Fruit fly (Drosophila melanogaster) whole organism, embryonic: ENCODE measurements around the gene eIF2Bepsilon.

Experiments
- BEAF-32 ChIP-seq: fragments of 200-800 bp; sonication (Bioruptor generic); optimal IDR thresholded peaks from 3 replicates; lab custom pipeline; 2017; ENCODE audit warnings: missing biosample characterization, missing genetic modification characterization, mild to moderate bottlenecking, moderate library complexity, missing genetic modification reagents
- Bgb ChIP-seq: fragments of 200-800 bp; sonication (Bioruptor generic); IDR thresholded peaks from 2 replicates; pipeline ENCODE4 v1.3.6; 2022; ENCODE audit warnings: missing biosample characterization, missing genetic modification characterization; ENCODE audit not compliant: partially characterized antibody
- Bteb2 ChIP-seq: fragments of 200-800 bp; sonication (Bioruptor generic); optimal IDR thresholded peaks from 2 replicates; lab custom pipeline; 2016; ENCODE audit warnings: missing biosample characterization, missing genetic modification characterization
- CG10321 ChIP-seq: fragments of 200-800 bp; sonication (Bioruptor generic); IDR thresholded peaks from 2 replicates; pipeline ENCODE4 v1.3.6; 2022; ENCODE audit warnings: missing biosample characterization, missing genetic modification characterization
- CG10979 ChIP-seq: fragments of 200-800 bp; sonication (Bioruptor generic); optimal IDR thresholded peaks from 2 replicates; lab custom pipeline; 2018; ENCODE audit warnings: missing biosample characterization, mild to moderate bottlenecking, missing genetic modification characterization, moderate library complexity
- CG11085 ChIP-seq: fragments of 200-800 bp; sonication (Bioruptor generic); IDR thresholded peaks from 2 replicates; pipeline ENCODE4 v1.3.6; 2022; ENCODE audit warnings: missing biosample characterization, missing genetic modification characterization
- CG11093 ChIP-seq: fragments of 200-800 bp; sonication (Bioruptor generic); IDR thresholded peaks from 3 replicates; pipeline ENCODE4 v1.3.6; 2022; ENCODE audit warnings: missing biosample characterization, missing genetic modification characterization
- CG11695 ChIP-seq: fragments of 200-800 bp; sonication (Bioruptor generic); IDR thresholded peaks from 3 replicates; pipeline ENCODE4 v1.3.6; 2022; ENCODE audit warnings: missing biosample characterization, missing genetic modification characterization
- CG13296 ChIP-seq: fragments of 200-800 bp; sonication (Bioruptor generic); optimal IDR thresholded peaks from 3 replicates; lab custom pipeline; 2018; ENCODE audit warnings: missing biosample characterization, mild to moderate bottlenecking, missing genetic modification characterization
- CG16863 ChIP-seq: fragments of 200-800 bp; sonication (Bioruptor generic); optimal IDR thresholded peaks from 3 replicates; lab custom pipeline; 2016; ENCODE audit warnings: missing biosample characterization, missing genetic modification characterization
- CG18011 ChIP-seq: fragments of 200-800 bp; sonication (Bioruptor generic); optimal IDR thresholded peaks from 2 replicates; lab custom pipeline; 2017; ENCODE audit warnings: missing biosample characterization, missing genetic modification characterization, mild to moderate bottlenecking, moderate library complexity, missing genotype
- CG2712 ChIP-seq: fragments of 200-800 bp; optimal IDR thresholded peaks from 3 replicates; lab custom pipeline; 2019; ENCODE audit warnings: missing biosample characterization, mild to moderate bottlenecking, missing genetic modification characterization, moderate library complexity
- CG3065 ChIP-seq: fragments of 200-800 bp; sonication (Bioruptor generic); optimal IDR thresholded peaks from 2 replicates; lab custom pipeline; 2016; ENCODE audit warnings: missing biosample characterization, missing genetic modification characterization
- CG31224 ChIP-seq: fragments of 200-800 bp; sonication (Bioruptor generic); IDR thresholded peaks from 2 replicates; pipeline ENCODE4 v1.3.6; 2022; ENCODE audit warnings: missing biosample characterization, missing genetic modification characterization
- CG3163 ChIP-seq: fragments of 200-800 bp; sonication (Bioruptor generic); optimal IDR thresholded peaks from 3 replicates; lab custom pipeline; 2016; ENCODE audit warnings: missing biosample characterization, missing genetic modification characterization
- CG32532 ChIP-seq: fragments of 200-800 bp; sonication (Bioruptor generic); IDR thresholded peaks from 2 replicates; pipeline ENCODE4 v1.3.6; 2022; ENCODE audit warnings: missing biosample characterization, missing genetic modification characterization
- CG3407 ChIP-seq: fragments of 200-800 bp; sonication (Bioruptor generic); optimal IDR thresholded peaks from 2 replicates; lab custom pipeline; 2018; ENCODE audit warnings: missing biosample characterization, mild to moderate bottlenecking, missing genetic modification characterization
- CG34422 ChIP-seq: fragments of 200-800 bp; sonication (Bioruptor generic); IDR thresholded peaks from 3 replicates; pipeline ENCODE4 v1.3.6; 2022; ENCODE audit warnings: missing biosample characterization, missing genetic modification characterization
- CG4282 ChIP-seq: fragments of 200-800 bp; sonication (Bioruptor generic); optimal IDR thresholded peaks from 2 replicates; lab custom pipeline; 2016; ENCODE audit warnings: missing biosample characterization, missing genetic modification characterization
- CG4328 ChIP-seq: fragments of 200-800 bp; sonication (Bioruptor generic); optimal IDR thresholded peaks from 3 replicates; lab custom pipeline; 2017; ENCODE audit warnings: missing biosample characterization, missing genetic modification reagents, missing genetic modification characterization
- CG4707 ChIP-seq: fragments of 200-800 bp; sonication (Bioruptor generic); optimal IDR thresholded peaks from 2 replicates; lab custom pipeline; 2018; ENCODE audit warnings: missing biosample characterization, mild to moderate bottlenecking, missing genetic modification characterization, moderate library complexity
- CG7372 ChIP-seq: fragments of 200-800 bp; sonication (Bioruptor generic); IDR thresholded peaks from 2 replicates; pipeline ENCODE4 v1.3.6; 2022; ENCODE audit warnings: missing biosample characterization, missing genetic modification characterization
- CG7556 ChIP-seq: fragments of 200-800 bp; sonication (Bioruptor generic); optimal IDR thresholded peaks from 2 replicates; lab custom pipeline; 2017; ENCODE audit warnings: missing biosample characterization, mild to moderate bottlenecking, missing genetic modification characterization
- CG8089 ChIP-seq: fragments of 200-800 bp; sonication (Bioruptor generic); optimal IDR thresholded peaks from 3 replicates; lab custom pipeline; 2016; ENCODE audit warnings: missing biosample characterization, missing genetic modification characterization
- CG8944 ChIP-seq: fragments of 200-800 bp; sonication (Bioruptor generic); optimal IDR thresholded peaks from 3 replicates; lab custom pipeline; 2016; ENCODE audit warnings: missing biosample characterization, missing genetic modification characterization
- CkIIα-i1 ChIP-seq: fragments of 200-800 bp; sonication (Bioruptor generic); IDR thresholded peaks from 2 replicates; pipeline ENCODE4 v1.3.6; 2022; ENCODE audit warnings: missing biosample characterization, missing genetic modification characterization
- D19A ChIP-seq: fragments of 200-800 bp; optimal IDR thresholded peaks from 3 replicates; lab custom pipeline; 2019; ENCODE audit warnings: missing biosample characterization, mild to moderate bottlenecking, missing genetic modification characterization, moderate library complexity
- E2f1 ChIP-seq: fragments of 200-800 bp; sonication (Bioruptor generic); IDR thresholded peaks from 2 replicates; pipeline ENCODE4 v1.3.6; 2022; ENCODE audit warnings: missing biosample characterization, missing genetic modification characterization
- GATAe ChIP-seq: fragments of 200-800 bp; sonication (Bioruptor generic); conservative IDR thresholded peaks from 2 replicates; pipeline ENCODE4 v1.3.6; 2022; ENCODE audit warnings: missing biosample characterization, missing genetic modification characterization
- Hr39 ChIP-seq: fragments of >200 bp; optimal IDR thresholded peaks from 2 replicates; lab custom pipeline; 2017
- Oli ChIP-seq: fragments of 200-800 bp; sonication (Bioruptor generic); optimal IDR thresholded peaks from 2 replicates; lab custom pipeline; 2018; ENCODE audit warnings: missing biosample characterization, mild to moderate bottlenecking, missing genetic modification characterization, moderate library complexity
- Sry-β ChIP-seq: fragments of 200-800 bp; sonication (Bioruptor generic); optimal IDR thresholded peaks from 2 replicates; lab custom pipeline; 2018; ENCODE audit warnings: missing biosample characterization, mild to moderate bottlenecking, missing genetic modification characterization, moderate library complexity
- Vsx1 ChIP-seq: fragments of 200-800 bp; sonication (Bioruptor generic); optimal IDR thresholded peaks from 2 replicates; lab custom pipeline; 2017; ENCODE audit warnings: missing biosample characterization, mild to moderate bottlenecking, missing genetic modification characterization, missing genetic modification reagents
- Xrp1 ChIP-seq: fragments of 200-800 bp; sonication (Bioruptor generic); IDR thresholded peaks from 2 replicates; pipeline ENCODE4 v1.3.6; 2022; ENCODE audit warnings: missing biosample characterization, missing genetic modification characterization
- br ChIP-seq: fragments of >200 bp; optimal IDR thresholded peaks from 2 replicates; lab custom pipeline; 2017
- ci ChIP-seq: fragments of 200-800 bp; sonication (Bioruptor generic); IDR thresholded peaks from 3 replicates; pipeline ENCODE4 v1.3.6; 2022; ENCODE audit warnings: missing biosample characterization, missing genetic modification characterization
- eyg ChIP-seq: fragments of 200-800 bp; sonication (Bioruptor generic); optimal IDR thresholded peaks from 3 replicates; lab custom pipeline; 2016; ENCODE audit warnings: missing biosample characterization, missing genetic modification characterization
- fru ChIP-seq: fragments of >200 bp; optimal IDR thresholded peaks from 2 replicates; lab custom pipeline; 2017
- ftz-f1 ChIP-seq: fragments of 200-800 bp; sonication (Bioruptor generic); optimal IDR thresholded peaks from 2 replicates; lab custom pipeline; 2016; ENCODE audit warnings: missing biosample characterization, missing genetic modification characterization
- fu2 ChIP-seq: fragments of 200-800 bp; sonication (Bioruptor generic); optimal IDR thresholded peaks from 2 replicates; lab custom pipeline; 2016; ENCODE audit warnings: missing biosample characterization, missing genetic modification characterization
- gsb-n ChIP-seq: fragments of 200-800 bp; sonication (Bioruptor generic); optimal IDR thresholded peaks from 3 replicates; lab custom pipeline; 2018; ENCODE audit warnings: missing biosample characterization, mild to moderate bottlenecking, missing genetic modification characterization
- ind ChIP-seq: fragments of 200-800 bp; sonication (Bioruptor generic); optimal IDR thresholded peaks from 3 replicates; lab custom pipeline; 2016; ENCODE audit warnings: missing biosample characterization, missing genetic modification characterization
- jigr1 ChIP-seq: fragments of 200-800 bp; sonication (Bioruptor generic); IDR thresholded peaks from 3 replicates; pipeline ENCODE4 v1.3.6; 2022; ENCODE audit warnings: missing biosample characterization, missing genetic modification characterization
- lmd ChIP-seq: fragments of 200-800 bp; sonication (Bioruptor generic); IDR thresholded peaks from 2 replicates; pipeline ENCODE4 v1.3.6; 2022; ENCODE audit warnings: missing biosample characterization, missing genetic modification characterization
- maf-S ChIP-seq: fragments of 200-800 bp; sonication (Bioruptor generic); optimal IDR thresholded peaks from 2 replicates; lab custom pipeline; 2016; ENCODE audit warnings: missing biosample characterization, missing genetic modification characterization
- prd ChIP-seq, 3 experiments: fragments of >200 bp in 2 of 3; fragments of 200-800 bp in 1 of 3; sonication (Bioruptor generic) in 1 of 3; optimal IDR thresholded peaks in 2 of 3; IDR thresholded peaks in 1 of 3; 2 replicates in 2 of 3; 3 replicates in 1 of 3; pipeline versions ENCODE4 v1.3.6 to Lab custom; 2017 to 2022; ENCODE audit warnings: missing biosample characterization in 1 of 3, missing genetic modification characterization in 1 of 3
- pzg ChIP-seq: fragments of 200-800 bp; sonication (Bioruptor generic); optimal IDR thresholded peaks from 3 replicates; lab custom pipeline; 2018; ENCODE audit warnings: missing biosample characterization, mild to moderate bottlenecking, missing genetic modification characterization, moderate library complexity
- sc ChIP-seq, 3 experiments: fragments of >200 bp in 2 of 3; fragments of 200-800 bp in 1 of 3; sonication (Bioruptor generic) in 1 of 3; optimal IDR thresholded peaks; 2 replicates in 2 of 3; 3 replicates in 1 of 3; lab custom pipeline; 2017; ENCODE audit warnings: mild to moderate bottlenecking in 1 of 3, missing biosample characterization in 1 of 3, missing genetic modification characterization in 1 of 3, missing genetic modification reagents in 1 of 3
- ttk ChIP-seq: fragments of 200-800 bp; sonication (Bioruptor generic); IDR thresholded peaks from 2 replicates; pipeline ENCODE4 v2.1.2; 2022; ENCODE audit warnings: missing biosample characterization, missing genetic modification characterization
- wek ChIP-seq: fragments of 200-800 bp; sonication (Bioruptor generic); optimal IDR thresholded peaks from 3 replicates; lab custom pipeline; 2018; ENCODE audit warnings: missing biosample characterization, mild to moderate bottlenecking, missing genetic modification characterization, moderate library complexity
- zfh1 ChIP-seq: fragments of 200-800 bp; sonication (Bioruptor generic); IDR thresholded peaks from 3 replicates; pipeline ENCODE4 v1.3.6; 2022; ENCODE audit warnings: missing biosample characterization, missing genetic modification characterization

Gene eIF2Bepsilon

DNA sequence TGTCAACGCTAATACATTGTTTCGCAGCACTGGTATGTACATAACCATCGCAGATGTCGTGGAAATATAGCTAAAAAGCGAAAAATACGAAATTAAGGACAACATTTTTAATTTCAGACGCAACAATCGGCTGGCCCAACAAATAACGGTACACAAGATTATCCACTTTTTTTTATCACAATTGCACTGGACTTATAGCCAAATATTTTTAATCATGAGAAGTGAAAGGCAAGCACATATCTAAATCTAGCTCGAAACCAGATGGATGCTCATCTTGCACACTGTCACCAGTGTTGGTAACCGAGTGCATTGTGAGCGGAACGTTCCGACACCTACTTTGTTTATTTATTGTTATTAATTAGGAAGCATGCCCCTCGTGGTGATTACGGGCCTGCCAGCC lies 17.3 kb upstream of the eIF2Bepsilon start, which contains the start of the genes CG3857 and CG3587 (continued):
- TF ChIP-seq CkIIα-i1 (GFP tag; lab: Robert Waterston, UW): no peak
- TF ChIP-seq CG11093 (GFP tag; lab: Robert Waterston, UW): peak; percentile 62; the same call in 1 of the 3 replicates
- TF ChIP-seq CG11085 (GFP tag; lab: Robert Waterston, UW): peak; percentile 64
- TF ChIP-seq CG10979 (tag; lab: Kevin White, UChicago): peak; percentile 54
- TF ChIP-seq CG34422 (GFP tag; lab: Robert Waterston, UW): peak; percentile 62; the same call in 2 of the 3 replicates
- TF ChIP-seq CG4282: peak; percentile 64
- TF ChIP-seq Oli (tag; lab: Kevin White, UChicago): peak; percentile 64
- TF ChIP-seq fru (lab: Kevin White, UChicago): no peak
- no peak for TF ChIP-seq sc (optimal IDR thresholded peaks at IDR 0.05; lab: Kevin White, UChicago)
- TF ChIP-seq sc (GFP tag; optimal IDR thresholded peaks at IDR 0.05; lab: Kevin White, UChicago): peak; percentile 29
- peak; percentile 90 for TF ChIP-seq fu2 (GFP tag; lab: Kevin White, UChicago)
- TF ChIP-seq eyg (GFP tag; lab: Kevin White, UChicago): peak; percentile 67
- TF ChIP-seq Sry-β (GFP tag; lab: Kevin White, UChicago): peak; percentile 99
- peak; percentile 69 for TF ChIP-seq Bteb2 (GFP tag; lab: Kevin White, UChicago)
- TF ChIP-seq E2f1: peak; percentile 34; the same call in 1 of the 2 replicates
- peak; percentile 75 for TF ChIP-seq lmd (GFP tag; lab: Robert Waterston, UW)
- TF ChIP-seq CG4328 (GFP tag; lab: Kevin White, UChicago): peak; percentile 23
- TF ChIP-seq prd (optimal IDR thresholded peaks at IDR 0.05; lab: Kevin White, UChicago): no peak
- TF ChIP-seq prd (GFP tag; IDR thresholded peaks at IDR 0.05; lab: Robert Waterston, UW): peak; percentile 80
- TF ChIP-seq zfh1 (GFP tag; lab: Robert Waterston, UW): peak; percentile 77
- TF ChIP-seq CG11695 (GFP tag; lab: Robert Waterston, UW): 0 out of 3 replicates have a peak, but pooled peaks have one; percentile 32
- TF ChIP-seq CG8944 (GFP tag; lab: Kevin White, UChicago): peak; percentile 82
- peak; percentile 55 for TF ChIP-seq D19A
- TF ChIP-seq Bgb (GFP tag; lab: Robert Waterston, UW): no peak
- peak; percentile 71 for TF ChIP-seq CG7556 (GFP tag; lab: Kevin White, UChicago)
- TF ChIP-seq ttk: peak; percentile 57
- TF ChIP-seq CG31224: peak; percentile 39; the same call in 1 of the 2 replicates
- no peak for TF ChIP-seq br (lab: Kevin White, UChicago)
- TF ChIP-seq ftz-f1 (GFP tag; lab: Kevin White, UChicago): no peak
- 0 out of 3 replicates have a peak, but pooled peaks have one; percentile 14 for TF ChIP-seq jigr1 (GFP tag; lab: Robert Waterston, UW)
- TF ChIP-seq maf-S (GFP tag; lab: Kevin White, UChicago): peak; percentile 73
- TF ChIP-seq ind (GFP tag; lab: Kevin White, UChicago): peak; percentile 73
- peak; percentile 21 for TF ChIP-seq CG3407
- peak; percentile 43 for TF ChIP-seq CG13296 (GFP tag; lab: Kevin White, UChicago)
- TF ChIP-seq Vsx1: no peak
- no peak for TF ChIP-seq ci
- TF ChIP-seq wek (GFP tag; lab: Kevin White, UChicago): no peak
- peak; percentile 53 for TF ChIP-seq BEAF-32 (GFP tag; lab: Kevin White, UChicago)
- TF ChIP-seq CG4707: peak; percentile 1
- peak; percentile 53 for TF ChIP-seq pzg (GFP tag; lab: Kevin White, UChicago)
- no peak for TF ChIP-seq CG3065 (GFP tag; lab: Kevin White, UChicago)
- TF ChIP-seq CG2712: peak; percentile 77
- peak; percentile 58 for TF ChIP-seq CG18011 (GFP tag; lab: Kevin White, UChicago)
- TF ChIP-seq GATAe (GFP tag; lab: Robert Waterston, UW): no peak; the same call in 1 of the 2 replicates
- no peak for TF ChIP-seq Hr39
- TF ChIP-seq CG10321 (GFP tag; lab: Robert Waterston, UW): no peak
- peak; percentile 67 for TF ChIP-seq CG3163
- peak; percentile 76 for TF ChIP-seq CG8089 (GFP tag; lab: Kevin White, UChicago)
- peak; percentile 76 for TF ChIP-seq CG16863
- TF ChIP-seq CG7372 (GFP tag; lab: Robert Waterston, UW): peak; percentile 60; the same call in 1 of the 2 replicates
- peak; percentile 53 for TF ChIP-seq CG32532 (GFP tag; lab: Robert Waterston, UW)
- TF ChIP-seq Xrp1 (GFP tag; lab: Robert Waterston, UW): peak; percentile 77
- TF ChIP-seq gsb-n (tag; lab: Kevin White, UChicago): peak; percentile 50
